Worm (Caenorhabditis elegans) whole organism, L4/young adult: ENCODE data around the gene ivph-3.

Source experiments
- W03F9.2 ChIP-seq: fragments of 150-350 bp; optimal IDR thresholded peaks from 2 replicates; lab custom pipeline; 2014; ENCODE audit warnings: missing biosample characterization, missing genetic modification characterization
- dao-5 ChIP-seq: sonication (generic microtip); optimal IDR thresholded peaks from 2 replicates; lab custom pipeline; 2016; ENCODE audit warnings: missing genotype, missing genetic modification characterization, moderate library complexity, missing compliant biosample characterization
- him-1 ChIP-seq: sonication (generic microtip); optimal IDR thresholded peaks from 2 replicates; lab custom pipeline; 2016; ENCODE audit warnings: missing genotype, missing genetic modification reagents, missing genetic modification characterization, missing compliant biosample characterization

DNA sequence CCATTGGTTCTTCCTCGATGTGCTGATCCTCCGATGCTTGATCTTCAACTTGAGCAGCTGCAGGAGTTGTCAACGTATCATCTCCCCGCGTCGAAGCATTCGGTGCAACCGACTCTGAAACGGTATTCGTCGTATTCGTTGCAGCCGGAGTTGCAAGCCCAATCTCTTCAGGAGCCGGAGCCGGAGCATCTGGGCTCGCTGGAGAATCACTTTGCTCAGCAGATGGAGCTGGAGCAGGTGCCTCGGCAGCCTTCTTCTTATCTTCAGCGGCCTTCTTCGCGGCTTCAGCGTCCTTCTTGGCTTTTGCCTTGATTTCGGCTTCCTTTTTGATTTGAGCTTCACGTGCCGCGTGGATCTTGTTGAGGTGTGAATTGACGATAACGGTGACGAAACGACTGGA is 14.8 kb upstream of the ivph-3 start:
- TF ChIP-seq him-1 (tag; lab: Kevin White, UChicago) (no peak), dao-5 (tag; lab: Kevin White, UChicago) (no peak), W03F9.2 (tag; lab: Kevin White, UChicago) (no peak)
